Worm (Caenorhabditis elegans): ENCODE results near the gene clec-141.

DNA sequence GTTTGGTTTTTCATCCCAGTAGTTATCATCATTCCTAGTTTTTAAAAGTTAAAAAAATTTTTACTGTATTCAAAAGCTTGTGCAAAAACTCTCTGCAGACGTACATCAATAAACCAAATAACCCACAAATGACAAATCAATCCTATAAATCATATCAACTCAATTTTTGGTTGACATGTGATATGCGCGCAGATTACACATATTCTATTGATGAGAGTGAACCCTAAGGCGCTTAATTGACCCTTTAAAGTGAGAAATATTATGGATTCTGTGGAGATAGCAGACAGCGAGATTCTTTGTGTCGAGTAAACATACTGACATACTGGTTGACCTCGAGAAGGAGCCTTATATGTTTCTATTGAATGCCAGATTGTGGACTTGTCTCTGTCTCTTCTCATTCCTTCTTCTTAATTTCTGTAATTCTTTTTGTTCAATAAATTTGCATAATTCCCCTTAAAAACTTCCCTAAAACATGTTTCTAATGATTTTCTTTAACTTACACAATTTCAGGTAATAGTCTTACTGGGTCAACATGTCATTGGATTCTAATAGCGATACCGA is 8.8 kb upstream of the clec-141 start, which contains the start of gene EEED8.2:
- TF ChIP-seq pha-4 (tag; optimal IDR thresholded peaks at IDR 0.05) = peak; percentile 18
- no peak for TF ChIP-seq sptf-1 (tag; optimal IDR thresholded peaks at IDR 0.05)
- peak; percentile 92 for TF ChIP-seq unc-62 (GFP tag; optimal IDR thresholded peaks at IDR 0.05)
- TF ChIP-seq snpc-4 (tag; optimal IDR thresholded peaks at IDR 0.05) = no peak
- TF ChIP-seq elt-1 (tag; optimal IDR thresholded peaks at IDR 0.05; ENCODE audit: borderline replicate concordance, insufficient read depth) = no peak
- no peak for TF ChIP-seq flh-1 (GFP tag; optimal IDR thresholded peaks at IDR 0.05)
- TF ChIP-seq cnd-1 (tag; optimal IDR thresholded peaks at IDR 0.05) = no peak
- no peak for TF ChIP-seq lsy-2 (tag; optimal IDR thresholded peaks at IDR 0.05)
- no peak for TF ChIP-seq mls-2 (tag; optimal IDR thresholded peaks at IDR 0.05)
